Worm (Caenorhabditis elegans): ENCODE results near the gene Y55F3BR.6.

Gene Y55F3BR.6

ce11 chrIV:824854-825253, 17.1 kb downstream of the Y55F3BR.6 start, which contains the start of gene zipt-15:
Gene zipt-15, minus strand, starts transcription at chrIV:824954.
- TF ChIP-seq unc-120 (tag; optimal IDR thresholded peaks at IDR 0.05; ENCODE audit: poor library complexity, severe bottlenecking) (no peak), pha-4 (tag; optimal IDR thresholded peaks at IDR 0.05) (no peak), ceh-39 (tag; optimal IDR thresholded peaks at IDR 0.05) (no peak), tbx-8 (GFP tag; optimal IDR thresholded peaks at IDR 0.05) (no peak), ceh-83 (GFP tag; optimal IDR thresholded peaks at IDR 0.05) (no peak), hlh-1 (tag; optimal IDR thresholded peaks at IDR 0.05) (no peak), lin-13 (tag; optimal IDR thresholded peaks at IDR 0.05) (no peak), flh-1 (GFP tag; optimal IDR thresholded peaks at IDR 0.05) (no peak), blmp-1 (tag; optimal IDR thresholded peaks at IDR 0.05) (no peak), ham-2 (GFP tag; optimal IDR thresholded peaks at IDR 0.05) (no peak), mab-5 (tag; optimal IDR thresholded peaks at IDR 0.05) (no peak), mep-1 (tag; optimal IDR thresholded peaks at IDR 0.05) (no peak), sptf-1 (tag; optimal IDR thresholded peaks at IDR 0.05) (no peak), ztf-11 (tag; optimal IDR thresholded peaks at IDR 0.05) (no peak), nhr-2 (tag; optimal IDR thresholded peaks at IDR 0.05) (no peak), lin-32 (GFP tag; optimal IDR thresholded peaks at IDR 0.05) (no peak), sem-2 (GFP tag; optimal IDR thresholded peaks at IDR 0.05) (no peak), ces-1 (GFP tag; optimal IDR thresholded peaks at IDR 0.05) (no peak), mls-2 (tag; optimal IDR thresholded peaks at IDR 0.05) (no peak)

- no peak for TF ChIP-seq lsy-2 (tag; optimal IDR thresholded peaks at IDR 0.05)
Observed at ce11 chrIV:817879-818278, 24.0 kb downstream of the Y55F3BR.6 start.

ce11 chrIV:807027-807516, 34.9 kb downstream of the Y55F3BR.6 start, which contains the start of gene Y55F3BL.6:
Gene Y55F3BL.6, minus strand, starts transcription at chrIV:807077.
- TF ChIP-seq elt-3 (tag; optimal IDR thresholded peaks at IDR 0.05) = no peak
- no peak for TF ChIP-seq tbx-8 (GFP tag; optimal IDR thresholded peaks at IDR 0.05)
- no peak for TF ChIP-seq sptf-1 (tag; optimal IDR thresholded peaks at IDR 0.05)
- TF ChIP-seq flh-1 (GFP tag; optimal IDR thresholded peaks at IDR 0.05) = no peak
- no peak for TF ChIP-seq M03D4.4 (tag; optimal IDR thresholded peaks at IDR 0.05)
- no peak for TF ChIP-seq nhr-2 (tag; optimal IDR thresholded peaks at IDR 0.05)
- no peak for TF ChIP-seq unc-120 (tag; optimal IDR thresholded peaks at IDR 0.05; ENCODE audit: poor library complexity, severe bottlenecking)
- TF ChIP-seq zip-8 (tag; optimal IDR thresholded peaks at IDR 0.05) = no peak
- no peak for TF ChIP-seq ceh-43 (GFP tag; optimal IDR thresholded peaks at IDR 0.05)
- no peak for TF ChIP-seq nhr-237 (tag; optimal IDR thresholded peaks at IDR 0.05)
- no peak for TF ChIP-seq pha-4 (tag; optimal IDR thresholded peaks at IDR 0.05)
- TF ChIP-seq unc-62 (GFP tag; optimal IDR thresholded peaks at IDR 0.05) = no peak
- no peak for TF ChIP-seq nhr-76 (tag; optimal IDR thresholded peaks at IDR 0.05)
- no peak for TF ChIP-seq ham-2 (GFP tag; optimal IDR thresholded peaks at IDR 0.05)
- TF ChIP-seq lin-32 (GFP tag; optimal IDR thresholded peaks at IDR 0.05) = no peak
- TF ChIP-seq unc-39 (tag; optimal IDR thresholded peaks at IDR 0.05) = no peak
- TF ChIP-seq sem-2 (GFP tag; optimal IDR thresholded peaks at IDR 0.05) = no peak
- TF ChIP-seq mep-1 (tag; optimal IDR thresholded peaks at IDR 0.05) = no peak
- TF ChIP-seq snpc-4 (tag; optimal IDR thresholded peaks at IDR 0.05) = no peak

ce11 chrIV:805693-806092, 36.2 kb downstream of the Y55F3BR.6 start:
- TF ChIP-seq mls-2 (tag; optimal IDR thresholded peaks at IDR 0.05) (no peak), ztf-11 (tag; optimal IDR thresholded peaks at IDR 0.05) (no peak), snpc-4 (tag; optimal IDR thresholded peaks at IDR 0.05) (no peak), ces-1 (GFP tag; optimal IDR thresholded peaks at IDR 0.05) (no peak), tbx-8 (GFP tag; optimal IDR thresholded peaks at IDR 0.05) (no peak), sptf-1 (tag; optimal IDR thresholded peaks at IDR 0.05) (no peak), drap-1 (GFP tag; optimal IDR thresholded peaks at IDR 0.05) (no peak), hlh-1 (tag; optimal IDR thresholded peaks at IDR 0.05) (no peak), ham-2 (GFP tag; optimal IDR thresholded peaks at IDR 0.05) (no peak)

- TF ChIP-seq pha-4 (tag; optimal IDR thresholded peaks at IDR 0.05) = no peak
- TF ChIP-seq sem-2 (GFP tag; optimal IDR thresholded peaks at IDR 0.05) = no peak
- TF ChIP-seq ham-2 (GFP tag; optimal IDR thresholded peaks at IDR 0.05) = no peak
- TF ChIP-seq ceh-43 (GFP tag; optimal IDR thresholded peaks at IDR 0.05) = no peak
- TF ChIP-seq zip-8 (tag; optimal IDR thresholded peaks at IDR 0.05) = no peak
- TF ChIP-seq nhr-12 (tag; optimal IDR thresholded peaks at IDR 0.05) = no peak
- no peak for TF ChIP-seq sptf-1 (tag; optimal IDR thresholded peaks at IDR 0.05)
- no peak for TF ChIP-seq drap-1 (GFP tag; optimal IDR thresholded peaks at IDR 0.05)
- TF ChIP-seq mep-1 (tag; optimal IDR thresholded peaks at IDR 0.05) = no peak
- no peak for TF ChIP-seq ceh-83 (GFP tag; optimal IDR thresholded peaks at IDR 0.05)
- no peak for TF ChIP-seq tbx-8 (GFP tag; optimal IDR thresholded peaks at IDR 0.05)
- no peak for TF ChIP-seq M03D4.4 (tag; optimal IDR thresholded peaks at IDR 0.05)
- TF ChIP-seq mls-2 (tag; optimal IDR thresholded peaks at IDR 0.05) = no peak
- no peak for TF ChIP-seq nhr-237 (tag; optimal IDR thresholded peaks at IDR 0.05)
- TF ChIP-seq lin-13 (tag; optimal IDR thresholded peaks at IDR 0.05) = no peak
- TF ChIP-seq unc-39 (tag; optimal IDR thresholded peaks at IDR 0.05) = no peak
- TF ChIP-seq unc-120 (tag; optimal IDR thresholded peaks at IDR 0.05; ENCODE audit: poor library complexity, severe bottlenecking) = no peak
- TF ChIP-seq unc-62 (GFP tag; optimal IDR thresholded peaks at IDR 0.05) = no peak
- TF ChIP-seq mab-5 (tag; optimal IDR thresholded peaks at IDR 0.05) = no peak
- no peak for TF ChIP-seq snpc-4 (tag; optimal IDR thresholded peaks at IDR 0.05)
Observed at ce11 chrIV:804802-805201, 37.1 kb downstream of the Y55F3BR.6 start, which contains the start of gene Y55F3BL.4. Gene Y55F3BL.4, plus strand, starts transcription at chrIV:805102.

Measured in whole organism, mixed stage, embryonic.